Worm (Caenorhabditis elegans) whole organism, L4 larva: Measurements from ENCODE around the gene sup-26.

Experiments used
- F10B5.3 ChIP-seq: sonication (generic microtip); optimal IDR thresholded peaks from 2 replicates; lab custom pipeline; 2016; ENCODE audit warnings: mild to moderate bottlenecking, missing genetic modification characterization, missing compliant biosample characterization
- F26F4.8 ChIP-seq: fragments of 200-800 bp; sonication (Bioruptor generic); conservative IDR thresholded peaks from 2 replicates; pipeline ENCODE4 v1.3.6; 2022; ENCODE audit warnings: missing genetic modification characterization, missing compliant biosample characterization
- F37D6.2 ChIP-seq: sonication (generic microtip); optimal IDR thresholded peaks from 2 replicates; lab custom pipeline; 2016; ENCODE audit warnings: mild to moderate bottlenecking, missing genetic modification characterization, missing compliant biosample characterization
- F49E8.2 ChIP-seq: sonication (generic microtip); optimal IDR thresholded peaks from 2 replicates; lab custom pipeline; 2016; ENCODE audit warnings: missing compliant biosample characterization, mild to moderate bottlenecking, missing genetic modification characterization, borderline replicate concordance
- T20F7.1 ChIP-seq: fragments of 200-800 bp; sonication (Bioruptor generic); optimal IDR thresholded peaks from 2 replicates; lab custom pipeline; 2018; ENCODE audit warnings: mild to moderate bottlenecking, missing genetic modification characterization, missing compliant biosample characterization
- T26A8.4 ChIP-seq: fragments of 200-800 bp; sonication (Bioruptor generic); IDR thresholded peaks from 2 replicates; pipeline ENCODE4 v1.3.6; 2022; ENCODE audit warnings: missing genetic modification characterization, missing compliant biosample characterization
- Y5F2A.4 ChIP-seq: fragments of 200-800 bp; sonication (Bioruptor generic); optimal IDR thresholded peaks from 2 replicates; lab custom pipeline; 2018; ENCODE audit warnings: mild to moderate bottlenecking, missing genetic modification characterization, missing compliant biosample characterization
- Y75B8A.6 ChIP-seq: fragments of 200-800 bp; sonication (Bioruptor generic); IDR thresholded peaks from 2 replicates; pipeline ENCODE4 v1.3.6; 2022; ENCODE audit warnings: missing genetic modification reagents, missing genetic modification characterization, missing compliant biosample characterization
- ZK337.2 ChIP-seq: fragments of 200-800 bp; sonication (Bioruptor generic); IDR thresholded peaks from 2 replicates; pipeline ENCODE4 v1.3.6; 2022; ENCODE audit warnings: missing genetic modification reagents, missing genetic modification characterization, missing compliant biosample characterization
- ZK546.5 ChIP-seq, 2 experiments: sonication (generic microtip); optimal IDR thresholded peaks; 2 replicates each; lab custom pipeline; 2017; ENCODE audit warnings: missing biosample characterization in 2 of 2, missing genetic modification characterization in 2 of 2
- aha-1 ChIP-seq: fragments of 150-350 bp; peaks from one replicate; lab custom pipeline; 2014; ENCODE audit warnings: missing biosample characterization, missing genetic modification characterization
- aly-2 ChIP-seq: sonication (generic microtip); optimal IDR thresholded peaks from 2 replicates; lab custom pipeline; 2018; ENCODE audit warnings: missing biosample characterization, missing genetic modification characterization
- arid-1 ChIP-seq: fragments of 200-800 bp; sonication (Bioruptor generic); conservative IDR thresholded peaks from 2 replicates; pipeline ENCODE4 v1.3.6; 2022; ENCODE audit warnings: missing genetic modification reagents, missing genetic modification characterization, missing compliant biosample characterization
- attf-4 ChIP-seq: sonication (generic microtip); optimal IDR thresholded peaks from 3 replicates; lab custom pipeline; 2017; ENCODE audit warnings: missing biosample characterization, missing genetic modification characterization
- ceh-82 ChIP-seq: sonication (generic microtip); optimal IDR thresholded peaks from 2 replicates; lab custom pipeline; 2017; ENCODE audit warnings: missing biosample characterization, missing genetic modification characterization
- ces-1 ChIP-seq: fragments of 150-350 bp; sonication (generic microtip); optimal IDR thresholded peaks from 4 replicates; lab custom pipeline; 2014; ENCODE audit warnings: missing biosample characterization, missing genetic modification reagents, missing genetic modification characterization
- ctbp-1 ChIP-seq: fragments of 200-800 bp; sonication (Bioruptor generic); IDR thresholded peaks from 2 replicates; pipeline ENCODE4 v1.3.6; 2022; ENCODE audit warnings: missing genetic modification reagents, missing genetic modification characterization, missing compliant biosample characterization
- daf-12 ChIP-seq: fragments of 150-350 bp; optimal IDR thresholded peaks from 2 replicates; lab custom pipeline; 2014; ENCODE audit warnings: missing biosample characterization, missing genetic modification reagents, missing genetic modification characterization
- daf-16 ChIP-seq, 3 experiments: sonication (generic microtip); optimal IDR thresholded peaks; 2 replicates each; lab custom pipeline; 2016 to 2017; ENCODE audit warnings: missing genetic modification characterization in 3 of 3, missing genetic modification reagents in 3 of 3, mild to moderate bottlenecking in 2 of 3, missing compliant biosample characterization in 2 of 3, missing biosample characterization in 1 of 3, moderate library complexity in 1 of 3
- dpl-1 ChIP-seq: fragments of 150-350 bp; optimal IDR thresholded peaks from 2 replicates; lab custom pipeline; 2014; ENCODE audit warnings: missing biosample characterization, missing genetic modification reagents, missing genetic modification characterization
- dve-1 ChIP-seq: sonication (generic microtip); optimal IDR thresholded peaks from 2 replicates; lab custom pipeline; 2017; ENCODE audit warnings: antibody characterized with exemption, mild to moderate bottlenecking, missing genetic modification characterization, missing compliant biosample characterization; ENCODE audit not compliant: insufficient read depth
- egl-43 ChIP-seq: fragments of 200-800 bp; sonication (Bioruptor generic); IDR thresholded peaks from 2 replicates; pipeline ENCODE4 v1.3.6; 2022; ENCODE audit warnings: missing genetic modification reagents, missing genetic modification characterization, missing compliant biosample characterization
- hif-1 ChIP-seq, 2 experiments: sonication (generic microtip); optimal IDR thresholded peaks; 2 replicates each; lab custom pipeline; 2016 to 2017; ENCODE audit warnings: missing compliant biosample characterization in 2 of 2, missing genetic modification characterization in 2 of 2, missing genetic modification reagents in 2 of 2, missing genotype in 2 of 2, mild to moderate bottlenecking in 1 of 2
- hlh-30 ChIP-seq: sonication (generic microtip); optimal IDR thresholded peaks from 2 replicates; lab custom pipeline; 2017; ENCODE audit warnings: antibody characterized with exemption, mild to moderate bottlenecking, missing genetic modification characterization, missing compliant biosample characterization; ENCODE audit not compliant: insufficient read depth
- hmg-1.1 ChIP-seq: fragments of 200-800 bp; sonication (Bioruptor generic); IDR thresholded peaks from 2 replicates; pipeline ENCODE4 v1.3.6; 2022; ENCODE audit warnings: missing genetic modification reagents, missing genetic modification characterization, missing compliant biosample characterization
- jun-1 ChIP-seq: fragments of 150-350 bp; optimal IDR thresholded peaks from 2 replicates; lab custom pipeline; 2014; ENCODE audit warnings: missing biosample characterization, missing genetic modification reagents, missing genetic modification characterization
- lin-13 ChIP-seq: fragments of 150-350 bp; optimal IDR thresholded peaks from 2 replicates; lab custom pipeline; 2014; ENCODE audit warnings: missing biosample characterization, missing genetic modification reagents, missing genetic modification characterization
- lin-39 ChIP-seq: fragments of 150-350 bp; optimal IDR thresholded peaks from 2 replicates; lab custom pipeline; 2014; ENCODE audit warnings: missing biosample characterization, missing genetic modification reagents, missing genetic modification characterization
- lsy-2 ChIP-seq, 2 experiments: fragments of 150-350 bp in 1 of 2; sonication (generic microtip) in 1 of 2; optimal IDR thresholded peaks; 2 replicates each; lab custom pipeline; 2014 to 2017; ENCODE audit warnings: missing biosample characterization in 2 of 2, missing genetic modification characterization in 2 of 2
- mdl-1 ChIP-seq, 2 experiments: fragments of 150-350 bp in 1 of 2; sonication (generic microtip) in 1 of 2; optimal IDR thresholded peaks; 2 replicates each; lab custom pipeline; 2014 to 2017; ENCODE audit warnings: missing biosample characterization in 2 of 2, missing genetic modification characterization in 2 of 2
- mes-2 ChIP-seq: sonication (generic microtip); optimal IDR thresholded peaks from 2 replicates; lab custom pipeline; 2016; ENCODE audit warnings: missing genotype, mild to moderate bottlenecking, missing genetic modification characterization, missing compliant biosample characterization; ENCODE audit not compliant: poor library complexity, severe bottlenecking
- mxl-2 ChIP-seq: fragments of 200-800 bp; sonication (Bioruptor generic); conservative IDR thresholded peaks from 2 replicates; pipeline ENCODE4 v1.3.6; 2022; ENCODE audit warnings: missing genetic modification reagents, missing genetic modification characterization, missing compliant biosample characterization
- nhr-10 ChIP-seq: fragments of 150-350 bp; optimal IDR thresholded peaks from 2 replicates; lab custom pipeline; 2014; ENCODE audit warnings: missing biosample characterization, missing genetic modification characterization
- nhr-102 ChIP-seq: sonication (generic microtip); optimal IDR thresholded peaks from 2 replicates; lab custom pipeline; 2016; ENCODE audit warnings: mild to moderate bottlenecking, missing genetic modification characterization, moderate library complexity, missing compliant biosample characterization
- nhr-237 ChIP-seq: sonication (generic microtip); optimal IDR thresholded peaks from 2 replicates; lab custom pipeline; 2017; ENCODE audit warnings: missing biosample characterization, missing genetic modification characterization
- nhr-25 ChIP-seq: sonication (generic microtip); optimal IDR thresholded peaks from 2 replicates; lab custom pipeline; 2017; ENCODE audit warnings: missing genetic modification characterization, mild to moderate bottlenecking, missing compliant biosample characterization, antibody characterized with exemption, moderate library complexity, borderline replicate concordance; ENCODE audit not compliant: insufficient read depth
- nhr-28 ChIP-seq: fragments of 150-350 bp; optimal IDR thresholded peaks from 2 replicates; lab custom pipeline; 2014; ENCODE audit warnings: missing biosample characterization, missing genetic modification characterization
- nhr-41 ChIP-seq: fragments of 200-800 bp; sonication (Bioruptor generic); IDR thresholded peaks from 2 replicates; pipeline ENCODE4 v1.3.6; 2022; ENCODE audit warnings: missing genetic modification reagents, missing genetic modification characterization, missing compliant biosample characterization
- nhr-48 ChIP-seq: sonication (generic microtip); optimal IDR thresholded peaks from 2 replicates; lab custom pipeline; 2016; ENCODE audit warnings: mild to moderate bottlenecking, missing genetic modification characterization, missing compliant biosample characterization
- nhr-76 ChIP-seq: fragments of 150-350 bp; optimal IDR thresholded peaks from 2 replicates; lab custom pipeline; 2014; ENCODE audit warnings: missing biosample characterization, missing genetic modification characterization
- php-3 ChIP-seq: fragments of 200-800 bp; sonication (Bioruptor generic); IDR thresholded peaks from 2 replicates; pipeline ENCODE4 v1.3.6; 2022; ENCODE audit warnings: missing genetic modification reagents, missing genetic modification characterization, missing compliant biosample characterization
- rbr-2 ChIP-seq: sonication (generic microtip); optimal IDR thresholded peaks from 2 replicates; lab custom pipeline; 2016; ENCODE audit warnings: missing genotype, missing genetic modification characterization, missing compliant biosample characterization
- sdz-12 ChIP-seq: fragments of 200-800 bp; sonication (Bioruptor generic); optimal IDR thresholded peaks from 2 replicates; lab custom pipeline; 2018; ENCODE audit warnings: mild to moderate bottlenecking, missing genetic modification characterization, missing compliant biosample characterization
- set-16 ChIP-seq: fragments of 200-800 bp; sonication (Bioruptor generic); IDR thresholded peaks from 2 replicates; pipeline ENCODE4 v1.3.6; 2022; ENCODE audit warnings: missing genetic modification reagents, missing genetic modification characterization, missing compliant biosample characterization
- zag-1 ChIP-seq: fragments of 150-350 bp; optimal IDR thresholded peaks from 2 replicates; lab custom pipeline; 2014; ENCODE audit warnings: missing biosample characterization, missing genetic modification characterization
- zip-11 ChIP-seq: fragments of 200-800 bp; sonication (Bioruptor generic); IDR thresholded peaks from 2 replicates; pipeline ENCODE4 v1.3.6; 2022; ENCODE audit warnings: missing genetic modification characterization, missing compliant biosample characterization
- zip-2 ChIP-seq: fragments of 150-350 bp; optimal IDR thresholded peaks from 2 replicates; lab custom pipeline; 2014; ENCODE audit warnings: missing biosample characterization, missing genetic modification characterization
- ztf-11 ChIP-seq: fragments of 150-350 bp; optimal IDR thresholded peaks from 2 replicates; lab custom pipeline; 2014; ENCODE audit warnings: missing biosample characterization, missing genetic modification characterization

The sup-26 gene

DNA sequence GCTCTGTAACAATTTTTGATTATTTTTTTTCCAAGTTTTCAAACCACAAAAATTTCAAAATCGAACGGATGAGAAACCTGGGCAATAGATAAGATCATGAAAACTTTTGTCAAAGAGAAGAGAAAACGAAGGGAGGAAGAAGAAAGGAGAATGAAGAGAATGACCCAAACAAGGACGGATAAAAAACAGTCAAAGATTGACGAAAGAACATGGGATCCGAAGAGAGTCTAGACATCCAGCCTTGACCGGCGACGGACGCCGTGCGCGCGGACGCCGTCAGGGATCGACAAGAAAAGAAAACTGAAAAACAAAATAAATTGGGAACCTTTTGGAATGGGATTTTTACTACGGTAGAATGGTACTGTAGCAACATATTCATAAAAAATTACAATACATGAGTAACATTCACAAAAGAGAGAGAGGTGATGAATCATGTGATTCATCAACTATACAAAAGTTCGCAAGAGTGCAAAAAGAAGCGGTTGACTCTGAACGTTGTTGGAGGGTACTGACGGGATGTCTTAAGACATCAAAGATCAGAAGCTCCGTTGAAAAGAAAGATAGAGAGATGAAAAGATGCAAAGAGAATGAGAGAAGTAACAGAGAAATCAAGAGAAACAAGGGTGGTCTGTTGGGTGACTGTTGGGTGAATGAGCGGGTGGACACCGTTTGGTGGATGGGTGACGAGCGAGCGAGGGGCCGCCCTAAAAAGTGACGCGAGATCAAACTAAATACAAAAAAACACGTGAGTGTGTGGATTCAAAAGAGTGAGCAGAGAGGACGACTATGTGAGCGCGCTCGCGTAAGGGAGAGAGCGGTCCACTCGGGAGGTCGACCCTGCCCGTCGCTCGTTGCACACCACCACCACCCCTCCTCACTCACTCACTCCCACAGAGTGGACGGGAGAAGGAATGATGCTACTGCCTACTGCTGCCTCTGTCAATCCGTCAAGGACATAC, at the start of gene sup-26:
Gene sup-26 (minus strand): TSS at position 10 of the 959 bp plus-strand sequence.
- peak; percentile 5 for TF ChIP-seq dve-1 (tag; lab: Kevin White, UChicago)
- no peak for TF ChIP-seq egl-43 (GFP tag; lab: Robert Waterston, UW)
- TF ChIP-seq zip-2 (tag; lab: Kevin White, UChicago), result no peak
- peak; percentile 47 for TF ChIP-seq hlh-30 (tag; lab: Kevin White, UChicago)
- no peak for TF ChIP-seq ztf-11 (tag; lab: Kevin White, UChicago)
- TF ChIP-seq nhr-48, result no peak
- no peak for TF ChIP-seq mxl-2 (GFP tag; lab: Robert Waterston, UW)
- TF ChIP-seq mes-2 (tag; lab: Kevin White, UChicago), result no peak
- TF ChIP-seq ZK546.5 (tag; optimal IDR thresholded peaks at IDR 0.05; lab: Kevin White, UChicago), result no peak
- no peak for TF ChIP-seq T20F7.1
- TF ChIP-seq nhr-102, result no peak
- TF ChIP-seq ctbp-1 (GFP tag; lab: Robert Waterston, UW), result no peak
- no peak for TF ChIP-seq nhr-10 (tag; lab: Kevin White, UChicago)
- TF ChIP-seq set-16, result peak; percentile 87
- TF ChIP-seq nhr-28 (tag; lab: Kevin White, UChicago), result peak; percentile 11
- TF ChIP-seq lsy-2 (tag; optimal IDR thresholded peaks at IDR 0.05; lab: Kevin White, UChicago), result peak in 1 of 2 experiments; percentile 61
- no peak for TF ChIP-seq mdl-1 (tag; optimal IDR thresholded peaks at IDR 0.05; lab: Kevin White, UChicago)
- TF ChIP-seq ZK337.2 (GFP tag; lab: Robert Waterston, UW), result no peak
- no peak for TF ChIP-seq F49E8.2 (tag; lab: Kevin White, UChicago)
- peak; percentile 20 for TF ChIP-seq sdz-12 (GFP tag; lab: Kevin White, UChicago)
- no peak for TF ChIP-seq zip-11 (GFP tag; lab: Robert Waterston, UW)
- no peak for TF ChIP-seq ces-1 (GFP tag; lab: Kevin White, UChicago)
- no peak for TF ChIP-seq F37D6.2 (tag; lab: Kevin White, UChicago)
- TF ChIP-seq ceh-82 (tag; lab: Kevin White, UChicago), result no peak
- no peak for TF ChIP-seq Y5F2A.4
- no peak for TF ChIP-seq arid-1
- peak; percentile 29 for TF ChIP-seq F10B5.3
- TF ChIP-seq rbr-2 (tag; lab: Kevin White, UChicago), result peak; percentile 32
- no peak for TF ChIP-seq Y75B8A.6 (GFP tag; lab: Robert Waterston, UW)
- TF ChIP-seq lin-13 (GFP tag; lab: Kevin White, UChicago), result no peak
- no peak for TF ChIP-seq F26F4.8 (GFP tag; lab: Robert Waterston, UW)
- TF ChIP-seq attf-4, result no peak
- TF ChIP-seq nhr-76 (tag; lab: Kevin White, UChicago), result no peak
- no peak for TF ChIP-seq php-3 (GFP tag; lab: Robert Waterston, UW)
- TF ChIP-seq aly-2 (tag; lab: Kevin White, UChicago), result no peak
- no peak for TF ChIP-seq jun-1
- no peak for TF ChIP-seq zag-1 (tag; lab: Kevin White, UChicago)
- TF ChIP-seq T26A8.4, result no peak
- no peak for TF ChIP-seq daf-12 (tag; lab: Kevin White, UChicago)
- no peak for TF ChIP-seq lin-39 (tag; lab: Kevin White, UChicago)
- no peak for TF ChIP-seq daf-16 (GFP tag; optimal IDR thresholded peaks at IDR 0.05; lab: Kevin White, UChicago)
- TF ChIP-seq daf-16 (tag; optimal IDR thresholded peaks at IDR 0.05; lab: Kevin White, UChicago), result no peak
- no peak; the same call in none of the 2 replicates for TF ChIP-seq hmg-1.1 (GFP tag; lab: Robert Waterston, UW)
- TF ChIP-seq dpl-1 (GFP tag; lab: Kevin White, UChicago), result no peak
- TF ChIP-seq hif-1 (tag; optimal IDR thresholded peaks at IDR 0.05; lab: Kevin White, UChicago), result no peak
- TF ChIP-seq aha-1 (tag; lab: Kevin White, UChicago), result peak; percentile 90
- TF ChIP-seq nhr-25, result peak; percentile 15
- TF ChIP-seq nhr-237 (tag; lab: Kevin White, UChicago), result no peak
- TF ChIP-seq nhr-41, result no peak
